Worm (Caenorhabditis elegans) whole organism, midembryonic: ENCODE measurements around the gene F55C9.14.

ENCODE experiments used
- T22C8.4 ChIP-seq: fragments of 200-800 bp; sonication (Bioruptor generic); IDR thresholded peaks from 2 replicates; pipeline ENCODE4 v1.3.6; 2022; ENCODE audit warnings: missing genetic modification characterization, missing compliant biosample characterization
- cog-1 ChIP-seq: sonication (generic microtip); optimal IDR thresholded peaks from 2 replicates; lab custom pipeline; 2016; ENCODE audit warnings: missing genetic modification characterization, missing compliant biosample characterization
- klf-2 ChIP-seq: fragments of 200-800 bp; sonication (Bioruptor generic); conservative IDR thresholded peaks from 2 replicates; pipeline ENCODE4 v1.3.6; 2022; ENCODE audit warnings: missing genetic modification reagents, missing genetic modification characterization, missing compliant biosample characterization
- med-1 ChIP-seq: sonication (generic microtip); optimal IDR thresholded peaks from 2 replicates; lab custom pipeline; 2017; ENCODE audit warnings: missing genetic modification characterization, mild to moderate bottlenecking, missing compliant biosample characterization, antibody characterized with exemption, missing genetic modification reagents; ENCODE audit not compliant: insufficient read depth
- ref-1 ChIP-seq: fragments of 200-800 bp; sonication (Bioruptor generic); conservative IDR thresholded peaks from 2 replicates; pipeline ENCODE4 v1.3.6; 2022; ENCODE audit warnings: missing genetic modification reagents, missing genetic modification characterization, missing compliant biosample characterization
- tab-1 ChIP-seq: fragments of 200-800 bp; sonication (Bioruptor generic); IDR thresholded peaks from 2 replicates; pipeline ENCODE4 v1.3.6; 2022; ENCODE audit warnings: missing genetic modification characterization, missing compliant biosample characterization
- ztf-23 ChIP-seq: fragments of 200-800 bp; sonication (Bioruptor generic); IDR thresholded peaks from 2 replicates; pipeline ENCODE4 v1.3.6; 2022; ENCODE audit warnings: missing genetic modification reagents, missing genetic modification characterization, missing compliant biosample characterization
- ztf-29 ChIP-seq: fragments of 200-800 bp; sonication (Bioruptor generic); IDR thresholded peaks from 2 replicates; pipeline ENCODE4 v1.3.6; 2022; ENCODE audit warnings: missing genetic modification reagents, missing genetic modification characterization, missing compliant biosample characterization

DNA sequence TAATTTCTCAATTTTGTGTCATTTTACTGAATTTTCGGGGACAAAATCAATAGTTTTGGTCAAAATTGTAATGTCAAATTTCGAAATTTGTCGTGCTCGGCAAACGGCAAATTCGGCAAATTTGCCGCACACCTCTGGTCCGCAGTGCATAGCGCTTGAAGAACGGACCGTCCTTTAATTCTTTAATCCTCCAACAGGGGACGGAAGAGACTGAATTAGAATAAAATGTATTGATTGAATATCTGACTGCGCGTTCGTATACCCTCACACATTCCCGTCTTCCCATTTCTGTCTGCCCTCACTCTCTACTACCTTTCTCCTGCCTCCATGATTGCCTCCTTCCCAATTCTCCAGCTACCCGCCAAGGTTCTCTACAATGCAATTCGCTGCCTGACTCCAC lies at the start of gene F55C9.14:
- no peak for TF ChIP-seq ref-1 (GFP tag; lab: Robert Waterston, UW)
- no peak for TF ChIP-seq med-1
- TF ChIP-seq tab-1 (GFP tag; lab: Robert Waterston, UW) = no peak
- no peak for TF ChIP-seq cog-1 (tag; lab: Kevin White, UChicago)
- no peak for TF ChIP-seq ztf-23
- TF ChIP-seq T22C8.4 (GFP tag; lab: Robert Waterston, UW) = no peak
- TF ChIP-seq ztf-29 (GFP tag; lab: Robert Waterston, UW) = no peak
- no peak for TF ChIP-seq klf-2
